Worm (Caenorhabditis elegans): ENCODE data around the gene dpy-18.

dpy-18 gene

DNA sequence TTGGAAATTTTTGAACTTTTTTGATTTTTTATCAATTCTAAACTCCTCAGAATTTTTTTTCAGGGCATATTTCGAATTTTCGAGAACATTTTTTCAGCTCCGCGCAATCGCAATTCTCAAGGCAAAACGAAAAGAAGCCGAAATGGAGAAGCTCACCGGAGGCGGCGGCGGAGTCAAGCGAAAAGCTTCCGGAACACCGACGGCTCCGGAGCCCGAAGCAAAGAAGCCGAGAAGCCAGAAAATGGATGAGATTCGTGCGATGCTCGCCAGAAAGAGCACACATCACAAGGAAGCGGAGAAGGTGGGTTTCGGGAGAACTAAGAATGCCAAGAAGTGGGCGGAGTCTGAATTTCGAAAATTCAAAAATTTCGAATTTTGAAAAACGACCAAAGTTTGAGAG, 53.7 kb downstream of the dpy-18 start:
- TF ChIP-seq mab-9 (GFP tag; IDR thresholded peaks at IDR 0.05): 0 out of 2 replicates have a peak, but pooled peaks have one; percentile 18
- TF ChIP-seq grh-1 (GFP tag; IDR thresholded peaks at IDR 0.05): 0 out of 2 replicates have a peak, but pooled peaks have one; percentile 7
- no peak for TF ChIP-seq sptf-1 (tag; optimal IDR thresholded peaks at IDR 0.05)
- TF ChIP-seq efl-1 (optimal IDR thresholded peaks at IDR 0.05): no peak
- peak in 1 of 2 experiments; percentile 64 for TF ChIP-seq efl-1 (GFP tag; optimal IDR thresholded peaks at IDR 0.05 in 1 of 2)
- peak; percentile 12 for TF ChIP-seq nhr-85 (tag)

Data from whole organism, L1 larva.